Fruit fly (Drosophila melanogaster) whole organism, embryonic: Measurements from ENCODE around the gene Pka-C3.

Experiments used
- CG11504 ChIP-seq: fragments of 200-800 bp; sonication (Bioruptor generic); optimal IDR thresholded peaks from 3 replicates; lab custom pipeline; 2019; ENCODE audit warnings: missing biosample characterization, mild to moderate bottlenecking, missing genetic modification characterization, moderate library complexity
- CG12659 ChIP-seq: fragments of 200-800 bp; sonication (Bioruptor generic); optimal IDR thresholded peaks from 3 replicates; lab custom pipeline; 2017; ENCODE audit warnings: mild to moderate bottlenecking, missing biosample characterization, missing genetic modification reagents, missing genetic modification characterization
- CG13775 ChIP-seq: fragments of 200-800 bp; sonication (Bioruptor generic); optimal IDR thresholded peaks from 3 replicates; lab custom pipeline; 2017; ENCODE audit warnings: missing biosample characterization, mild to moderate bottlenecking, missing genetic modification characterization
- CG1647 ChIP-seq: fragments of 200-800 bp; sonication (Bioruptor generic); optimal IDR thresholded peaks from 3 replicates; lab custom pipeline; 2016; ENCODE audit warnings: missing biosample characterization, missing genetic modification characterization
- CG17361 ChIP-seq: fragments of 200-800 bp; sonication (Bioruptor generic); IDR thresholded peaks from 3 replicates; pipeline ENCODE4 v1.3.6; 2022; ENCODE audit warnings: missing biosample characterization, missing genetic modification characterization
- CG1792 ChIP-seq: fragments of 200-800 bp; sonication (Bioruptor generic); optimal IDR thresholded peaks from 2 replicates; lab custom pipeline; 2016; ENCODE audit warnings: missing biosample characterization, missing genetic modification characterization
- CG18619 ChIP-seq: fragments of 200-800 bp; sonication (Bioruptor generic); optimal IDR thresholded peaks from 3 replicates; lab custom pipeline; 2017; ENCODE audit warnings: missing biosample characterization, mild to moderate bottlenecking, missing genetic modification characterization
- CG18764 ChIP-seq: fragments of 200-800 bp; sonication (Bioruptor generic); optimal IDR thresholded peaks from 3 replicates; lab custom pipeline; 2016; ENCODE audit warnings: missing biosample characterization, missing genetic modification characterization
- CG30403 ChIP-seq: fragments of 200-800 bp; sonication (Bioruptor generic); optimal IDR thresholded peaks from 3 replicates; lab custom pipeline; 2016; ENCODE audit warnings: missing biosample characterization, missing genetic modification characterization
- CG30431 ChIP-seq: fragments of 200-800 bp; sonication (Bioruptor generic); optimal IDR thresholded peaks from 2 replicates; lab custom pipeline; 2017; ENCODE audit warnings: missing biosample characterization, missing genetic modification characterization
- CG31224 ChIP-seq: fragments of 200-800 bp; sonication (Bioruptor generic); IDR thresholded peaks from 2 replicates; pipeline ENCODE4 v1.3.6; 2022; ENCODE audit warnings: missing biosample characterization, missing genetic modification characterization
- CG33213 ChIP-seq: fragments of 200-800 bp; sonication (Bioruptor generic); optimal IDR thresholded peaks from 3 replicates; lab custom pipeline; 2016; ENCODE audit warnings: missing biosample characterization, missing genetic modification characterization
- CG4707 ChIP-seq: fragments of 200-800 bp; sonication (Bioruptor generic); optimal IDR thresholded peaks from 2 replicates; lab custom pipeline; 2018; ENCODE audit warnings: missing biosample characterization, mild to moderate bottlenecking, missing genetic modification characterization, moderate library complexity
- CG6765 ChIP-seq: fragments of 200-800 bp; sonication (Bioruptor generic); optimal IDR thresholded peaks from 3 replicates; lab custom pipeline; 2017; ENCODE audit warnings: missing biosample characterization, mild to moderate bottlenecking, missing genetic modification characterization
- CG6791 ChIP-seq: fragments of 200-800 bp; sonication (Bioruptor generic); IDR thresholded peaks from 3 replicates; pipeline ENCODE4 v1.3.6; 2022; ENCODE audit warnings: missing biosample characterization, missing genetic modification characterization; ENCODE audit not compliant: partially characterized antibody
- CG7839 ChIP-seq: fragments of 200-800 bp; sonication (Bioruptor generic); optimal IDR thresholded peaks from 3 replicates; lab custom pipeline; 2018; ENCODE audit warnings: missing biosample characterization, mild to moderate bottlenecking, missing genetic modification characterization, moderate library complexity
- CG8765 ChIP-seq: fragments of 200-800 bp; sonication (Bioruptor generic); IDR thresholded peaks from 2 replicates; pipeline ENCODE4 v1.3.6; 2022; ENCODE audit warnings: missing biosample characterization, missing genetic modification characterization
- D19B ChIP-seq: fragments of 200-800 bp; sonication (Bioruptor generic); optimal IDR thresholded peaks from 2 replicates; lab custom pipeline; 2017; ENCODE audit warnings: missing biosample characterization, mild to moderate bottlenecking, missing genetic modification characterization
- HHEX ChIP-seq: fragments of 200-800 bp; sonication (Bioruptor generic); optimal IDR thresholded peaks from 3 replicates; lab custom pipeline; 2017; ENCODE audit warnings: missing biosample characterization, mild to moderate bottlenecking, missing genetic modification characterization, missing genetic modification reagents
- HLHmδ ChIP-seq: fragments of 200-800 bp; sonication (Bioruptor generic); optimal IDR thresholded peaks from 2 replicates; lab custom pipeline; 2018; ENCODE audit warnings: missing biosample characterization, mild to moderate bottlenecking, missing genetic modification characterization, moderate library complexity
- Hey ChIP-seq: fragments of 200-800 bp; sonication (Bioruptor generic); optimal IDR thresholded peaks from 3 replicates; lab custom pipeline; 2018; ENCODE audit warnings: missing biosample characterization, mild to moderate bottlenecking, missing genetic modification characterization
- Meics ChIP-seq: fragments of 200-800 bp; sonication (Bioruptor generic); optimal IDR thresholded peaks from 2 replicates; lab custom pipeline; 2017; ENCODE audit warnings: missing biosample characterization, mild to moderate bottlenecking, missing genetic modification characterization
- Nf-YA ChIP-seq: fragments of 200-800 bp; sonication (Bioruptor generic); IDR thresholded peaks from 2 replicates; pipeline ENCODE4 v1.3.6; 2022; ENCODE audit warnings: missing biosample characterization, missing genetic modification characterization
- Nf-YB ChIP-seq: fragments of 200-800 bp; sonication (Bioruptor generic); optimal IDR thresholded peaks from 3 replicates; lab custom pipeline; 2019; ENCODE audit warnings: missing biosample characterization, mild to moderate bottlenecking, missing genetic modification characterization, moderate library complexity
- Poxn ChIP-seq: fragments of 200-800 bp; sonication (Bioruptor generic); IDR thresholded peaks from 2 replicates; pipeline ENCODE4 v1.3.6; 2022; ENCODE audit warnings: missing biosample characterization, missing genetic modification characterization
- Rfx ChIP-seq: fragments of 200-800 bp; sonication (Bioruptor generic); IDR thresholded peaks from 2 replicates; pipeline ENCODE4 v1.3.6; 2022; ENCODE audit warnings: missing biosample characterization, missing genetic modification characterization
- Sry-β ChIP-seq: fragments of 200-800 bp; sonication (Bioruptor generic); optimal IDR thresholded peaks from 2 replicates; lab custom pipeline; 2018; ENCODE audit warnings: missing biosample characterization, mild to moderate bottlenecking, missing genetic modification characterization, moderate library complexity
- aop ChIP-seq: fragments of 200-800 bp; sonication (Bioruptor generic); IDR thresholded peaks from 2 replicates; pipeline ENCODE4 v1.3.6; 2022; ENCODE audit warnings: missing biosample characterization, missing genetic modification characterization
- ap ChIP-seq: fragments of 200-800 bp; sonication (Bioruptor generic); IDR thresholded peaks from 2 replicates; pipeline ENCODE4 v1.3.6; 2022; ENCODE audit warnings: missing biosample characterization, missing genetic modification characterization
- ash1 ChIP-seq: fragments of 200-800 bp; sonication (Bioruptor generic); optimal IDR thresholded peaks from 2 replicates; lab custom pipeline; 2018; ENCODE audit warnings: missing biosample characterization, mild to moderate bottlenecking, missing genetic modification characterization
- cad ChIP-seq: fragments of >200 bp; optimal IDR thresholded peaks from 2 replicates; lab custom pipeline; 2017; ENCODE audit warnings: missing biosample characterization, missing genetic modification characterization
- chm ChIP-seq: fragments of 200-800 bp; sonication (Bioruptor generic); IDR thresholded peaks from 2 replicates; pipeline ENCODE4 v1.3.6; 2022; ENCODE audit warnings: missing biosample characterization, missing genetic modification characterization
- croc ChIP-seq: fragments of 200-800 bp; sonication (Bioruptor generic); conservative IDR thresholded peaks from 3 replicates; pipeline ENCODE4 v1.3.6; 2022; ENCODE audit warnings: missing biosample characterization, missing genetic modification characterization
- cwo ChIP-seq: fragments of 200-800 bp; sonication (Bioruptor generic); optimal IDR thresholded peaks from 3 replicates; lab custom pipeline; 2017; ENCODE audit warnings: missing biosample characterization, missing genetic modification characterization, mild to moderate bottlenecking, moderate library complexity, missing genetic modification reagents
- danr ChIP-seq: fragments of 200-800 bp; sonication (Bioruptor generic); IDR thresholded peaks from 2 replicates; pipeline ENCODE4 v1.3.6; 2022; ENCODE audit warnings: missing biosample characterization, missing genetic modification characterization
- dati ChIP-seq: fragments of 200-800 bp; sonication (Bioruptor generic); IDR thresholded peaks from 2 replicates; pipeline ENCODE4 v1.3.6; 2022; ENCODE audit warnings: missing biosample characterization, missing genetic modification characterization
- eve ChIP-seq, 2 experiments: fragments of >200 bp; optimal IDR thresholded peaks; 2 replicates each; lab custom pipeline; 2017; ENCODE audit warnings: missing biosample characterization in 2 of 2, missing genetic modification characterization in 2 of 2
- gsb ChIP-seq: fragments of 200-800 bp; sonication (Bioruptor generic); IDR thresholded peaks from 2 replicates; pipeline ENCODE4 v1.3.6; 2022; ENCODE audit warnings: missing biosample characterization, missing genetic modification characterization
- kni ChIP-seq: fragments of 200-800 bp; sonication (Bioruptor generic); optimal IDR thresholded peaks from 3 replicates; lab custom pipeline; 2017; ENCODE audit warnings: mild to moderate bottlenecking, missing biosample characterization, missing genetic modification reagents, missing genetic modification characterization
- odd ChIP-seq: fragments of 200-800 bp; sonication (Bioruptor generic); optimal IDR thresholded peaks from 2 replicates; lab custom pipeline; 2017; ENCODE audit warnings: missing biosample characterization, mild to moderate bottlenecking, missing genetic modification characterization
- pita ChIP-seq: fragments of 200-800 bp; sonication (Bioruptor generic); optimal IDR thresholded peaks from 2 replicates; lab custom pipeline; 2017; ENCODE audit warnings: missing biosample characterization, mild to moderate bottlenecking, missing genetic modification characterization
- prd ChIP-seq, 3 experiments: fragments of >200 bp in 2 of 3; fragments of 200-800 bp in 1 of 3; sonication (Bioruptor generic) in 1 of 3; optimal IDR thresholded peaks in 2 of 3; IDR thresholded peaks in 1 of 3; 2 replicates in 2 of 3; 3 replicates in 1 of 3; pipeline versions ENCODE4 v1.3.6 to Lab custom; 2017 to 2022; ENCODE audit warnings: missing biosample characterization in 1 of 3, missing genetic modification characterization in 1 of 3
- schlank ChIP-seq: fragments of 200-800 bp; sonication (Bioruptor generic); optimal IDR thresholded peaks from 2 replicates; lab custom pipeline; 2018; ENCODE audit warnings: missing biosample characterization, mild to moderate bottlenecking, missing genetic modification characterization
- so ChIP-seq: fragments of 200-800 bp; sonication (Bioruptor generic); IDR thresholded peaks from 3 replicates; pipeline ENCODE4 v1.3.6; 2022; ENCODE audit warnings: missing biosample characterization, missing genetic modification characterization
- tap ChIP-seq: fragments of 200-800 bp; optimal IDR thresholded peaks from 3 replicates; lab custom pipeline; 2019; ENCODE audit warnings: missing biosample characterization, mild to moderate bottlenecking, missing genetic modification characterization, moderate library complexity
- tin ChIP-seq: fragments of 200-800 bp; sonication (Bioruptor generic); optimal IDR thresholded peaks from 3 replicates; lab custom pipeline; 2016; ENCODE audit warnings: missing biosample characterization, missing genetic modification characterization
- twi ChIP-seq: fragments of 200-800 bp; optimal IDR thresholded peaks from 2 replicates; lab custom pipeline; 2019; ENCODE audit warnings: missing biosample characterization, mild to moderate bottlenecking, missing genetic modification characterization, moderate library complexity
- zen2 ChIP-seq: fragments of 200-800 bp; sonication (Bioruptor generic); IDR thresholded peaks from 3 replicates; pipeline ENCODE4 v1.3.6; 2022; ENCODE audit warnings: missing biosample characterization, missing genetic modification characterization; ENCODE audit not compliant: partially characterized antibody
- zfh1 ChIP-seq: fragments of 200-800 bp; sonication (Bioruptor generic); IDR thresholded peaks from 3 replicates; pipeline ENCODE4 v1.3.6; 2022; ENCODE audit warnings: missing biosample characterization, missing genetic modification characterization

Gene Pka-C3

DNA sequence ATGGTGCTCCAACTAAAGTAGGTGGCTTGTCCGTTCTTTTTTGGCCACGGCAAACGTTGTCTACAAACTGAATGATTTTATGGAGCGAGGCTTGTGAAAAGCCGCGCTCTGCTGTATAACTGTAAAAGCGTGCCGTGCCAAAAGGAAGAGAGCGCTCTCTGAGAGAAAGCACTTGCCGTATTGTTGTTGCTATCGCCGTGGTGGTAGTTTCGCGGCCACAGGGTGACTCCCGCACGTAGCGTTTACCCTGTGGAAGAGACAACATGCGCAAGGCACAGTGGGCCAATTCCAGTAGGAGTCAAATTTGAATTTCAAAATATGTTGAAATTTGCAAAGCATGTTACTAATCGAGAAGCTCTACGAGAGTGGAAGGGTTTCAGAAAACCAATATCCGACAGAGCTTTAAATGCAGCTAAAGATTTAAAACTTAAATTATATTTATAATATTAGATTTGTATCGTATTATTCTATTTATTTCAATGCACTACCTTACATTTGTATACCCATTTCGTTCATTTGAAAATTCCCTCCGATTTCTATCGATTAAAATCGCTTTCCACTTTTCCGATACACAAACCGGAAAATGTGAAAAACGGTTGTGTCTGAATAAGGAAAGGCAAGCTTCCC is 29.7 kb downstream of the Pka-C3 start, which contains the start of gene sff (continued):
- TF ChIP-seq chm (GFP tag; lab: Robert Waterston, UW) (peak; percentile 93), ap (GFP tag; lab: Robert Waterston, UW) (peak; percentile 86), so (GFP tag; lab: Robert Waterston, UW) (peak; percentile 83), schlank (tag; lab: Kevin White, UChicago) (peak; percentile 38), CG30431 (GFP tag; lab: Kevin White, UChicago) (peak; percentile 89), Nf-YB (GFP tag; lab: Kevin White, UChicago) (peak; percentile 66), odd (GFP tag; lab: Kevin White, UChicago) (peak; percentile 75), CG4707 (GFP tag; lab: Kevin White, UChicago) (peak; percentile 97), Hey (tag; lab: Kevin White, UChicago) (peak; percentile 28), aop (GFP tag; lab: Robert Waterston, UW) (peak; percentile 83), CG6765 (GFP tag; lab: Kevin White, UChicago) (peak; percentile 74), Poxn (GFP tag; lab: Robert Waterston, UW) (peak; percentile 33; the same call in 1 of the 2 replicates), zen2 (GFP tag; lab: Robert Waterston, UW) (no peak; the same call in 2 of the 3 replicates), Meics (GFP tag; lab: Kevin White, UChicago) (peak; percentile 88), D19B (GFP tag; lab: Kevin White, UChicago) (peak; percentile 69), CG18764 (peak; percentile 85), CG8765 (GFP tag; lab: Robert Waterston, UW) (peak; percentile 84), twi (tag; lab: Kevin White, UChicago) (peak; percentile 83), CG18619 (GFP tag; lab: Kevin White, UChicago) (peak; percentile 83), pita (peak; percentile 32), prd (optimal IDR thresholded peaks at IDR 0.05; lab: Kevin White, UChicago) (no peak), prd (GFP tag; IDR thresholded peaks at IDR 0.05; lab: Robert Waterston, UW) (peak; percentile 94), CG30403 (GFP tag; lab: Kevin White, UChicago) (peak; percentile 83), eve (GFP tag; optimal IDR thresholded peaks at IDR 0.05; lab: Kevin White, UChicago) (no peak), CG1792 (GFP tag; lab: Kevin White, UChicago) (no peak), CG31224 (GFP tag; lab: Robert Waterston, UW) (peak; percentile 73), CG12659 (GFP tag; lab: Kevin White, UChicago) (peak; percentile 91), zfh1 (peak; percentile 91), CG33213 (GFP tag; lab: Kevin White, UChicago) (peak; percentile 20), HLHmδ (GFP tag; lab: Kevin White, UChicago) (peak; percentile 85), CG13775 (GFP tag; lab: Kevin White, UChicago) (peak; percentile 92), tap (peak; percentile 80), Sry-β (GFP tag; lab: Kevin White, UChicago) (peak; percentile 34), CG6791 (GFP tag; lab: Robert Waterston, UW) (peak; percentile 37; the same call in 1 of the 3 replicates), tin (GFP tag; lab: Kevin White, UChicago) (peak; percentile 90), HHEX (GFP tag; lab: Kevin White, UChicago) (peak; percentile 89), croc (GFP tag; lab: Robert Waterston, UW) (peak; percentile 88), gsb (GFP tag; lab: Robert Waterston, UW) (peak; percentile 69), ash1 (GFP tag; lab: Kevin White, UChicago) (no peak), CG7839 (tag; lab: Kevin White, UChicago) (peak; percentile 87), cwo (GFP tag; lab: Kevin White, UChicago) (peak; percentile 77), cad (peak; percentile 74), kni (GFP tag; lab: Kevin White, UChicago) (peak; percentile 52), danr (GFP tag; lab: Robert Waterston, UW) (peak; percentile 78), CG17361 (GFP tag; lab: Robert Waterston, UW) (peak; percentile 93), CG11504 (tag; lab: Kevin White, UChicago) (peak; percentile 87), Rfx (peak; percentile 88), CG1647 (GFP tag; lab: Kevin White, UChicago) (peak; percentile 60), dati (peak; percentile 51; the same call in 1 of the 2 replicates), Nf-YA (GFP tag; lab: Robert Waterston, UW) (peak; percentile 60; the same call in 1 of the 2 replicates)
